Fruit fly (Drosophila melanogaster) whole organism, pupa: Measurements from ENCODE around the gene CG5281.

Experiments
- CG10348 ChIP-seq: fragments of 200-800 bp; sonication (Bioruptor generic); IDR thresholded peaks from 2 replicates; pipeline ENCODE4 v1.3.6; 2022; ENCODE audit warnings: missing biosample characterization, missing genetic modification characterization
- CG12605 ChIP-seq: fragments of 200-800 bp; sonication (Bioruptor generic); IDR thresholded peaks from 2 replicates; pipeline ENCODE4 v1.3.6; 2022; ENCODE audit warnings: missing biosample characterization, missing genetic modification characterization
- CG13204 ChIP-seq: fragments of 200-800 bp; sonication (Bioruptor generic); optimal IDR thresholded peaks from 2 replicates; lab custom pipeline; 2018; ENCODE audit warnings: missing biosample characterization, mild to moderate bottlenecking, missing genetic modification characterization, moderate library complexity
- CG14655 ChIP-seq: fragments of 200-800 bp; sonication (Bioruptor generic); optimal IDR thresholded peaks from 3 replicates; lab custom pipeline; 2017; ENCODE audit warnings: mild to moderate bottlenecking, missing biosample characterization, missing genetic modification reagents, missing genetic modification characterization
- CG15710 ChIP-seq: fragments of 200-800 bp; sonication (Bioruptor generic); optimal IDR thresholded peaks from 2 replicates; lab custom pipeline; 2018; ENCODE audit warnings: missing biosample characterization, mild to moderate bottlenecking, missing genetic modification characterization, moderate library complexity
- CG17806 ChIP-seq: fragments of 200-800 bp; sonication (Bioruptor generic); optimal IDR thresholded peaks from 2 replicates; lab custom pipeline; 2018; ENCODE audit warnings: missing biosample characterization, mild to moderate bottlenecking, missing genetic modification characterization, moderate library complexity
- CG32121 ChIP-seq: fragments of 200-800 bp; sonication (Bioruptor generic); IDR thresholded peaks from 2 replicates; pipeline ENCODE4 v1.3.6; 2022; ENCODE audit warnings: missing biosample characterization, missing genetic modification characterization
- CG4496 ChIP-seq: fragments of 200-800 bp; sonication (Bioruptor generic); IDR thresholded peaks from 3 replicates; pipeline ENCODE4 v1.3.6; 2022; ENCODE audit warnings: missing biosample characterization, missing genetic modification characterization
- CG8159 ChIP-seq: fragments of 200-800 bp; sonication (Bioruptor generic); optimal IDR thresholded peaks from 3 replicates; lab custom pipeline; 2018; ENCODE audit warnings: missing biosample characterization, mild to moderate bottlenecking, missing genetic modification characterization, moderate library complexity
- CG8301 ChIP-seq: fragments of 200-800 bp; sonication (Bioruptor generic); optimal IDR thresholded peaks from 2 replicates; lab custom pipeline; 2018; ENCODE audit warnings: missing biosample characterization, mild to moderate bottlenecking, missing genetic modification characterization
- CG9948 ChIP-seq: fragments of 200-800 bp; sonication (Bioruptor generic); optimal IDR thresholded peaks from 2 replicates; lab custom pipeline; 2018; ENCODE audit warnings: missing biosample characterization, mild to moderate bottlenecking, missing genetic modification characterization, moderate library complexity
- D1 ChIP-seq: fragments of 200-800 bp; sonication (Bioruptor generic); optimal IDR thresholded peaks from 2 replicates; lab custom pipeline; 2018; ENCODE audit warnings: missing biosample characterization, mild to moderate bottlenecking, missing genetic modification characterization, moderate library complexity
- EcR ChIP-seq: fragments of 200-800 bp; sonication (Bioruptor generic); optimal IDR thresholded peaks from 3 replicates; lab custom pipeline; 2019; ENCODE audit warnings: missing biosample characterization, missing genetic modification characterization, mild to moderate bottlenecking, moderate library complexity, missing genetic modification reagents
- Ets98B ChIP-seq: fragments of 200-800 bp; sonication (Bioruptor generic); IDR thresholded peaks from 2 replicates; pipeline ENCODE4 v1.3.6; 2022; ENCODE audit warnings: missing biosample characterization, missing genetic modification characterization
- Pif1A ChIP-seq: fragments of 200-800 bp; sonication (Bioruptor generic); optimal IDR thresholded peaks from 3 replicates; lab custom pipeline; 2016; ENCODE audit warnings: missing biosample characterization, missing genetic modification characterization
- Pif1B ChIP-seq: fragments of 200-800 bp; sonication (Bioruptor generic); optimal IDR thresholded peaks from 3 replicates; lab custom pipeline; 2016; ENCODE audit warnings: missing biosample characterization, missing genetic modification characterization
- Snoo ChIP-seq: fragments of 200-800 bp; sonication (Bioruptor generic); optimal IDR thresholded peaks from 3 replicates; lab custom pipeline; 2017; ENCODE audit warnings: missing biosample characterization, mild to moderate bottlenecking, missing genetic modification characterization, inconsistent platforms
- fd96Ca ChIP-seq: fragments of 200-800 bp; sonication (Bioruptor generic); IDR thresholded peaks from 3 replicates; pipeline ENCODE4 v1.3.6; 2022; ENCODE audit warnings: missing biosample characterization, missing genetic modification characterization
- gl ChIP-seq: fragments of 200-800 bp; sonication (Bioruptor generic); optimal IDR thresholded peaks from 2 replicates; lab custom pipeline; 2018; ENCODE audit warnings: missing biosample characterization, mild to moderate bottlenecking, missing genetic modification characterization
- rn ChIP-seq: fragments of 200-800 bp; sonication (Bioruptor generic); IDR thresholded peaks from 2 replicates; pipeline ENCODE4 v1.3.6; 2022; ENCODE audit warnings: missing biosample characterization, missing genetic modification characterization

CG5281 gene

DNA sequence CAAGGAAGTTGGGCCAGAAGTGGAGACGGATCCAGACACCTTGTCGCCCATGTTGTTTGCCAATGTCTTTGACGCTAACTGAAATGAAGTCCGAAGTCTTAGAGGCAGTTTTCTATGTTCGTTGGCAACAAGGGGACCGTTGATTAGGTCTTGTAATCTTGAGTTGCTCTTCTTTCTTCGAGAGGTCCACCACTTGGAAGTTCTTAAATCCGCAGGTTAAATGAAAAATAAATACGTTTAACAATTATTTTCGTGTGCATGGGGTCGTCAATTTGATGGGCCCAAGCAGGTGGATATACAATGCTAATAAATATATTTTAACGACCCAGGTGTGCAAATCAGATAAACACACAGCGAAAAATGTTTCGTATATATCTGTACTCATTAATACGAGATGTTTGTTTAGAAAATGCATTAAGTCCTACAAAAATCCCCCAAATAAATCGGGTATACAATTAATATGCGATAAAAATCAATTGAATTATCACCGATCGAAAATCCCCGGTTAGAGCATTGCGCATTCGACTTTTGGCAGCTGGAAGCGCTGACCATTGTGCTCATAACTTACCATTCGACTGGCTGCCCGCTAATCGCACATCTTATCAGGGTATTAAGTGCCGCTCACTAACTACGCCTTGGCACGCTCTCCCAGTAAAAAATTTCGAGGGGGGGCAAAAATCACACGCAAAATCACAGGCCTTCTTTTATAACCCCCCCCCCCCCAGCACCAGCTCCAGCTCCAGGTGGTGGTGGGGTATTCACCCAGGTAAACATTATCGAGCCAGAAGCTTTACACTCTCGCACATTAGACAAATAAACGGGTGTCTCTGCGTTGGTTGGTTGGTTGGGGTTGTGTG is 25.1 kb downstream of the CG5281 start, which contains the start of gene PGRP-LB:
TSS of gene PGRP-LB (minus strand) at position 51 of the 857 bp plus-strand sequence.
- TF ChIP-seq fd96Ca (GFP tag; lab: Robert Waterston, UW) (no peak), CG12605 (no peak), gl (tag; lab: Kevin White, UChicago) (no peak), Ets98B (no peak), rn (no peak), D1 (tag; lab: Kevin White, UChicago) (no peak), CG32121 (no peak), CG17806 (tag; lab: Kevin White, UChicago) (no peak), CG8301 (tag; lab: Kevin White, UChicago) (no peak), CG9948 (no peak)
- TF ChIP-seq, all 21 proteins: peak for 0

DNA sequence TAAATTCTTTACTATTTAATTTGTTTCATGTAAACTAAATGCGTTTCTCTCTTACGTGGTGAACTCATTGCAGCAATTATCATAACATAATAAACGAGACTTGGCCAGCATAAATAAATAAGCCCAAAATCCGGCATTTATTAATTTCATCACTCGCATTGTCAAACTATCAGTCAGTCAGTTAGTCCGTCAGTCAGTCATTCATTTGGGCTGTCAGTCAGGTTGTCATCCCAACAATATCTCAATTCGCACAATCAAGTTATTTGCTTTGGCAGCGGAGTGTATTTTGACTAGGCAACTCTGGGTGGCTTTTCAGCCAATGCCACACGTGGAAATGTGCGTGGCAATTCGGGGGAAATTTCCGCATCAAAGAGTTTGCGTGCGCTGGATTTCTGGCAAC is 32.2 kb downstream of the CG5281 start:
- no peak for TF ChIP-seq gl (tag; lab: Kevin White, UChicago)
- TF ChIP-seq CG8301 (tag; lab: Kevin White, UChicago), result no peak
- TF ChIP-seq CG8159 (tag; lab: Kevin White, UChicago), result no peak
- TF ChIP-seq CG14655 (GFP tag; lab: Kevin White, UChicago), result no peak
- no peak for TF ChIP-seq CG9948
- no peak for TF ChIP-seq EcR (GFP tag; lab: Kevin White, UChicago)
- TF ChIP-seq CG17806 (tag; lab: Kevin White, UChicago), result no peak
- TF ChIP-seq CG12605, result no peak
- TF ChIP-seq fd96Ca (GFP tag; lab: Robert Waterston, UW), result no peak
- TF ChIP-seq Ets98B, result no peak
- no peak for TF ChIP-seq CG10348 (GFP tag; lab: Robert Waterston, UW)

DNA sequence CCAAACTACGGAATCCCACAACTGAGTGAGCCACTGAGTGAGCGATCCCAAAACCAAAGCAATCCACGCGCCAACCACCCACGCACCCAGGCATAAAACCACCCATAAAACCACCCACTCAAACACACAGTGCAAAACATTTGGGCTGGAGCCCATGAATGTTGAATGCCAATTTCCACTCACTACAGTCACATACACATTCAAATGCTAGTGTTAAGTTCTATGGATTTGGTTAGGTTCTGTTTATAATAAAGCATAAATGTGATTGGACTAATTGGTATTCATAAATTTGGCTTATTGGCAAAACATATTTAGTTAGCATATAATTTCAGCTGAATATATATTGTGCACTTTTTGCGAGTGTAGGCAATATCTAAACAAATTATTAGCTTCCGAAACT is 34.1 kb downstream of the CG5281 start:
- TF ChIP-seq CG10348 (GFP tag; lab: Robert Waterston, UW), result no peak
- peak; percentile 26 for TF ChIP-seq CG14655 (GFP tag; lab: Kevin White, UChicago)

DNA sequence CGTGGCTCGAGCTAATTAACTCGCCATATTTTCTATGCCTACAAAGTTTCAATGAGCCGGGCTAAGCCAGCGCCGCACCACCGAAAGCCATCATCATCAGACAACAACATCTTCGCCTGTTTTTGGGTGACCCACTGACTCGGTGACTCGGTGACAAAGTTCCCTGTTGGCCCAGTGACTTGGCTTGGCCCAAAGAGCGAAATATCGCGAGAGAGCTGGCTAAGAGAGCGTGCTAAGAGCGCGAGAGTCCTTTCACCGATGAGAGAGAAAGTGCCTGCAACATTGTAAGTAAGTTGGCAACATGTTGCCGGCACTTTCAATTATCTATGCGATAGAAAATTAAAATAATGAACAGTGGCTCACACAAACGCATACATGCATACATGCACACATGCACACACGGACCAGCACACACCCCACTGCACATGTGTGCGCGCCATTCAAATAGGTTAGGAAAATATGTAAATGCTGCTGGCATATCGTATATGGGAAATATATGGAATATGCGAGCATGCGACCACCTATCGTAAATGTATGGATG is 47.7 kb downstream of the CG5281 start:
- no peak for TF ChIP-seq CG17806 (tag; lab: Kevin White, UChicago)
- no peak for TF ChIP-seq CG13204 (GFP tag; lab: Kevin White, UChicago)
- no peak for TF ChIP-seq Snoo (tag; lab: Kevin White, UChicago)
- no peak for TF ChIP-seq Pif1A (GFP tag; lab: Kevin White, UChicago)
- TF ChIP-seq CG8301 (tag; lab: Kevin White, UChicago), result no peak
- no peak for TF ChIP-seq CG10348 (GFP tag; lab: Robert Waterston, UW)
- TF ChIP-seq CG15710 (tag; lab: Kevin White, UChicago), result no peak
- no peak for TF ChIP-seq CG9948
- TF ChIP-seq fd96Ca (GFP tag; lab: Robert Waterston, UW), result no peak
- TF ChIP-seq Pif1B (GFP tag; lab: Kevin White, UChicago), result no peak
- no peak for TF ChIP-seq EcR (GFP tag; lab: Kevin White, UChicago)
- no peak for TF ChIP-seq CG4496 (GFP tag; lab: Robert Waterston, UW)
- no peak for TF ChIP-seq CG32121
- TF ChIP-seq CG12605, result no peak
- no peak for TF ChIP-seq gl (tag; lab: Kevin White, UChicago)
- no peak for TF ChIP-seq CG14655 (GFP tag; lab: Kevin White, UChicago)
